Worm (Caenorhabditis elegans): ENCODE data around the gene Y41D4B.1.

ce11 chrIV:1672398-1672797, at the start of gene Y41D4B.1:
- no peak for TF ChIP-seq ama-1 (optimal IDR thresholded peaks at IDR 0.05)
- no peak for TF ChIP-seq R02D3.7 (tag; optimal IDR thresholded peaks at IDR 0.05)
- no peak for TF ChIP-seq nfya-1 (tag; optimal IDR thresholded peaks at IDR 0.05; ENCODE audit: insufficient read depth)
- TF ChIP-seq unc-62 (GFP tag; optimal IDR thresholded peaks at IDR 0.05): no peak
- peak; percentile 15 for TF ChIP-seq fkh-10 (GFP tag; optimal IDR thresholded peaks at IDR 0.05)
- TF ChIP-seq elt-1 (tag; optimal IDR thresholded peaks at IDR 0.05): no peak
- no peak for TF ChIP-seq egl-27 (tag; optimal IDR thresholded peaks at IDR 0.05)

All from whole organism, L3 larva.